Worm (Caenorhabditis elegans): ENCODE results near the gene Y43F8B.7.

Y43F8B.7 gene

ce11 chrV:19522551-19523137 is 32.1 kb downstream of the Y43F8B.7 start (continued):
- TF ChIP-seq aly-2 (tag; optimal IDR thresholded peaks at IDR 0.05) (no peak), egl-27 (tag; optimal IDR thresholded peaks at IDR 0.05) (peak; percentile 93), C34F6.9 (tag; optimal IDR thresholded peaks at IDR 0.05) (peak; percentile 75), mbf-1 (tag; optimal IDR thresholded peaks at IDR 0.05) (no peak), nhr-12 (tag; optimal IDR thresholded peaks at IDR 0.05) (no peak), ztf-11 (tag; optimal IDR thresholded peaks at IDR 0.05) (no peak)

- TF ChIP-seq nhr-6 (tag; optimal IDR thresholded peaks at IDR 0.05) (no peak), elt-1 (tag; optimal IDR thresholded peaks at IDR 0.05) (no peak), lsy-2 (tag; optimal IDR thresholded peaks at IDR 0.05) (peak in 1 of 2 experiments; percentile 34), ztf-4 (tag; optimal IDR thresholded peaks at IDR 0.05) (no peak), nhr-10 (tag; optimal IDR thresholded peaks at IDR 0.05) (no peak), nhr-77 (tag; optimal IDR thresholded peaks at IDR 0.05) (no peak), nhr-21 (tag; optimal IDR thresholded peaks at IDR 0.05) (no peak), ceh-82 (tag; optimal IDR thresholded peaks at IDR 0.05) (no peak), sma-9 (GFP tag; optimal IDR thresholded peaks at IDR 0.05) (peak; percentile 66), sma-9 (tag; optimal IDR thresholded peaks at IDR 0.05) (no peak), alr-1 (tag; optimal IDR thresholded peaks at IDR 0.05) (no peak), fos-1 (tag; optimal IDR thresholded peaks at IDR 0.05) (peak; percentile 6), mab-5 (tag; optimal IDR thresholded peaks at IDR 0.05) (no peak), elt-3 (tag; optimal IDR thresholded peaks at IDR 0.05) (no peak), mdl-1 (tag; optimal IDR thresholded peaks at IDR 0.05) (peak in 1 of 2 experiments; percentile 33), crh-2 (tag; optimal IDR thresholded peaks at IDR 0.05) (peak; percentile 82), F13H6.1 (tag; optimal IDR thresholded peaks at IDR 0.05) (peak; percentile 4), ama-1 (optimal IDR thresholded peaks at IDR 0.05) (no peak), ztf-1 (GFP tag; conservative IDR thresholded peaks at IDR 0.05) (no peak)
Observed at ce11 chrV:19524569-19524968, 34.0 kb downstream of the Y43F8B.7 start.

ce11 chrV:19526197-19526596 is 35.6 kb downstream of the Y43F8B.7 start:
- no peak for TF ChIP-seq ceh-82 (tag; optimal IDR thresholded peaks at IDR 0.05)
- peak; percentile 65 for TF ChIP-seq nhr-25 (tag; optimal IDR thresholded peaks at IDR 0.05)
- no peak for TF ChIP-seq nhr-6 (tag; optimal IDR thresholded peaks at IDR 0.05)
- TF ChIP-seq peb-1 (tag; optimal IDR thresholded peaks at IDR 0.05) = no peak
- no peak for TF ChIP-seq lin-39 (tag; optimal IDR thresholded peaks at IDR 0.05)
- TF ChIP-seq nhr-12 (tag; optimal IDR thresholded peaks at IDR 0.05) = no peak
- peak; percentile 26 for TF ChIP-seq blmp-1 (tag; optimal IDR thresholded peaks at IDR 0.05; ENCODE audit: insufficient read depth)
- TF ChIP-seq ZK546.5 (tag; optimal IDR thresholded peaks at IDR 0.05) = no peak
- TF ChIP-seq F13H6.1 (tag; optimal IDR thresholded peaks at IDR 0.05) = no peak
- peak; percentile 9 for TF ChIP-seq sma-9 (GFP tag; optimal IDR thresholded peaks at IDR 0.05)
- no peak for TF ChIP-seq sma-9 (tag; optimal IDR thresholded peaks at IDR 0.05)
- no peak for TF ChIP-seq ztf-11 (tag; optimal IDR thresholded peaks at IDR 0.05)

ce11 chrV:19527565-19527964 is 37.0 kb downstream of the Y43F8B.7 start:
- TF ChIP-seq fos-1 (tag; optimal IDR thresholded peaks at IDR 0.05) (peak; percentile 95), nhr-21 (tag; optimal IDR thresholded peaks at IDR 0.05) (peak; percentile 53), aly-2 (tag; optimal IDR thresholded peaks at IDR 0.05) (no peak), egl-27 (tag; optimal IDR thresholded peaks at IDR 0.05) (peak; percentile 30), nhr-25 (tag; optimal IDR thresholded peaks at IDR 0.05) (peak; percentile 57), R02D3.7 (tag; optimal IDR thresholded peaks at IDR 0.05) (no peak), F13H6.1 (tag; optimal IDR thresholded peaks at IDR 0.05) (peak; percentile 60), crh-2 (tag; optimal IDR thresholded peaks at IDR 0.05) (peak; percentile 98), nhr-129 (tag; optimal IDR thresholded peaks at IDR 0.05) (peak; percentile 41), ceh-16 (tag; optimal IDR thresholded peaks at IDR 0.05) (no peak), lsy-2 (tag; optimal IDR thresholded peaks at IDR 0.05) (peak in 1 of 2 experiments; percentile 13), sma-3 (GFP tag; optimal IDR thresholded peaks at IDR 0.05) (peak; percentile 73), blmp-1 (tag; optimal IDR thresholded peaks at IDR 0.05; ENCODE audit: insufficient read depth) (peak; percentile 16), ztf-4 (tag; optimal IDR thresholded peaks at IDR 0.05) (no peak), sma-9 (GFP tag; optimal IDR thresholded peaks at IDR 0.05) (peak; percentile 96), sma-9 (tag; optimal IDR thresholded peaks at IDR 0.05) (no peak), mdl-1 (tag; optimal IDR thresholded peaks at IDR 0.05) (peak in 1 of 2 experiments; percentile 33), gmeb-1 (tag; optimal IDR thresholded peaks at IDR 0.05) (peak; percentile 66)

Data from whole organism, L2 larva.